Fruit fly (Drosophila melanogaster) whole organism, embryonic: ENCODE results near the gene CG5618.

ENCODE experiments used
- Bgb ChIP-seq: fragments of 200-800 bp; sonication (Bioruptor generic); IDR thresholded peaks from 2 replicates; pipeline ENCODE4 v1.3.6; 2022; ENCODE audit warnings: missing biosample characterization, missing genetic modification characterization; ENCODE audit not compliant: partially characterized antibody
- Bteb2 ChIP-seq: fragments of 200-800 bp; sonication (Bioruptor generic); optimal IDR thresholded peaks from 2 replicates; lab custom pipeline; 2016; ENCODE audit warnings: missing biosample characterization, missing genetic modification characterization
- C15 ChIP-seq: fragments of 200-800 bp; sonication (Bioruptor generic); IDR thresholded peaks from 3 replicates; pipeline ENCODE4 v1.3.6; 2022; ENCODE audit warnings: missing biosample characterization, missing genetic modification characterization
- CG11247 ChIP-seq: fragments of 200-800 bp; sonication (Bioruptor generic); IDR thresholded peaks from 2 replicates; pipeline ENCODE4 v1.3.6; 2022; ENCODE audit warnings: missing biosample characterization, missing genetic modification characterization
- CG12236 ChIP-seq: fragments of 200-800 bp; sonication (Bioruptor generic); optimal IDR thresholded peaks from 2 replicates; lab custom pipeline; 2016; ENCODE audit warnings: missing biosample characterization, missing genetic modification characterization
- CG13287 ChIP-seq: fragments of 200-800 bp; sonication (Bioruptor generic); IDR thresholded peaks from 2 replicates; pipeline ENCODE4 v1.3.6; 2022; ENCODE audit warnings: missing biosample characterization, missing genetic modification characterization; ENCODE audit not compliant: partially characterized antibody
- CG13894 ChIP-seq: fragments of 200-800 bp; sonication (Bioruptor generic); optimal IDR thresholded peaks from 3 replicates; lab custom pipeline; 2018; ENCODE audit warnings: missing biosample characterization, mild to moderate bottlenecking, missing genetic modification characterization, moderate library complexity
- CG15011 ChIP-seq: fragments of 200-800 bp; sonication (Bioruptor generic); optimal IDR thresholded peaks from 3 replicates; lab custom pipeline; 2018; ENCODE audit warnings: missing biosample characterization, mild to moderate bottlenecking, missing genetic modification characterization
- CG1647 ChIP-seq: fragments of 200-800 bp; sonication (Bioruptor generic); optimal IDR thresholded peaks from 3 replicates; lab custom pipeline; 2016; ENCODE audit warnings: missing biosample characterization, missing genetic modification characterization
- CG17361 ChIP-seq: fragments of 200-800 bp; sonication (Bioruptor generic); IDR thresholded peaks from 3 replicates; pipeline ENCODE4 v1.3.6; 2022; ENCODE audit warnings: missing biosample characterization, missing genetic modification characterization
- CG17385 ChIP-seq: fragments of 200-800 bp; sonication (Bioruptor generic); optimal IDR thresholded peaks from 3 replicates; lab custom pipeline; 2018; ENCODE audit warnings: missing biosample characterization, mild to moderate bottlenecking, missing genetic modification characterization
- CG18011 ChIP-seq: fragments of 200-800 bp; sonication (Bioruptor generic); optimal IDR thresholded peaks from 2 replicates; lab custom pipeline; 2017; ENCODE audit warnings: missing biosample characterization, missing genetic modification characterization, mild to moderate bottlenecking, moderate library complexity, missing genotype
- CG2202 ChIP-seq: fragments of 200-800 bp; sonication (Bioruptor generic); optimal IDR thresholded peaks from 2 replicates; lab custom pipeline; 2018; ENCODE audit warnings: missing biosample characterization, mild to moderate bottlenecking, missing genetic modification characterization
- CG33213 ChIP-seq: fragments of 200-800 bp; sonication (Bioruptor generic); optimal IDR thresholded peaks from 3 replicates; lab custom pipeline; 2016; ENCODE audit warnings: missing biosample characterization, missing genetic modification characterization
- CG34422 ChIP-seq: fragments of 200-800 bp; sonication (Bioruptor generic); IDR thresholded peaks from 3 replicates; pipeline ENCODE4 v1.3.6; 2022; ENCODE audit warnings: missing biosample characterization, missing genetic modification characterization
- CG4404 ChIP-seq: fragments of 200-800 bp; sonication (Bioruptor generic); IDR thresholded peaks from 2 replicates; pipeline ENCODE4 v1.3.6; 2022; ENCODE audit warnings: missing biosample characterization, missing genetic modification characterization
- CG4424 ChIP-seq: fragments of 200-800 bp; sonication (Bioruptor generic); optimal IDR thresholded peaks from 3 replicates; lab custom pipeline; 2016; ENCODE audit warnings: missing biosample characterization, missing genetic modification characterization
- CG6765 ChIP-seq: fragments of 200-800 bp; sonication (Bioruptor generic); optimal IDR thresholded peaks from 3 replicates; lab custom pipeline; 2017; ENCODE audit warnings: missing biosample characterization, mild to moderate bottlenecking, missing genetic modification characterization
- Dek ChIP-seq: fragments of 200-800 bp; sonication (Bioruptor generic); optimal IDR thresholded peaks from 3 replicates; lab custom pipeline; 2019; ENCODE audit warnings: missing biosample characterization, mild to moderate bottlenecking, missing genetic modification characterization, moderate library complexity
- Dfd ChIP-seq, 2 experiments: fragments of >200 bp; optimal IDR thresholded peaks; 2 replicates each; lab custom pipeline; 2017; ENCODE audit warnings: missing biosample characterization in 2 of 2, missing genetic modification characterization in 2 of 2
- Dip3 ChIP-seq: fragments of 200-800 bp; sonication (Bioruptor generic); optimal IDR thresholded peaks from 3 replicates; lab custom pipeline; 2016; ENCODE audit warnings: missing biosample characterization, missing genetic modification characterization
- Doc3 ChIP-seq: fragments of 200-800 bp; sonication (Bioruptor generic); IDR thresholded peaks from 3 replicates; pipeline ENCODE4 v1.3.6; 2022; ENCODE audit warnings: missing biosample characterization, missing genetic modification characterization; ENCODE audit not compliant: partially characterized antibody
- Fer3 ChIP-seq: fragments of 200-800 bp; sonication (Bioruptor generic); optimal IDR thresholded peaks from 2 replicates; lab custom pipeline; 2018; ENCODE audit warnings: missing biosample characterization, mild to moderate bottlenecking, missing genetic modification characterization, moderate library complexity
- Jarid2 ChIP-seq: fragments of 200-800 bp; sonication (Bioruptor generic); optimal IDR thresholded peaks from 3 replicates; lab custom pipeline; 2017; ENCODE audit warnings: mild to moderate bottlenecking, missing biosample characterization, missing genetic modification reagents, missing genetic modification characterization
- Lpt ChIP-seq: fragments of >200 bp; optimal IDR thresholded peaks from 2 replicates; lab custom pipeline; 2018; ENCODE audit warnings: missing biosample characterization, missing genetic modification characterization
- Mes4 ChIP-seq: fragments of 200-800 bp; sonication (Bioruptor generic); optimal IDR thresholded peaks from 2 replicates; lab custom pipeline; 2016; ENCODE audit warnings: missing biosample characterization, missing genetic modification characterization
- Rfx ChIP-seq: fragments of 200-800 bp; sonication (Bioruptor generic); IDR thresholded peaks from 2 replicates; pipeline ENCODE4 v1.3.6; 2022; ENCODE audit warnings: missing biosample characterization, missing genetic modification characterization
- Sry-β ChIP-seq: fragments of 200-800 bp; sonication (Bioruptor generic); optimal IDR thresholded peaks from 2 replicates; lab custom pipeline; 2018; ENCODE audit warnings: missing biosample characterization, mild to moderate bottlenecking, missing genetic modification characterization, moderate library complexity
- Trl ChIP-seq, 3 experiments: fragments of >200 bp in 2 of 3; fragments of 200-800 bp in 1 of 3; sonication (Bioruptor generic) in 1 of 3; optimal IDR thresholded peaks; 2 replicates in 1 of 3; 3 replicates in 2 of 3; lab custom pipeline; 2016 to 2017; ENCODE audit warnings: missing biosample characterization in 1 of 3, missing genetic modification characterization in 1 of 3
- ase ChIP-seq: fragments of 200-800 bp; sonication (Bioruptor generic); IDR thresholded peaks from 3 replicates; pipeline ENCODE4 v1.3.6; 2022; ENCODE audit warnings: missing biosample characterization, missing genetic modification characterization
- crol ChIP-seq: fragments of 200-800 bp; sonication (Bioruptor generic); IDR thresholded peaks from 2 replicates; pipeline ENCODE4 v1.3.6; 2022; ENCODE audit warnings: missing biosample characterization, missing genetic modification characterization
- cwo ChIP-seq: fragments of 200-800 bp; sonication (Bioruptor generic); optimal IDR thresholded peaks from 3 replicates; lab custom pipeline; 2017; ENCODE audit warnings: missing biosample characterization, missing genetic modification characterization, mild to moderate bottlenecking, moderate library complexity, missing genetic modification reagents
- ewg ChIP-seq: fragments of 200-800 bp; sonication (Bioruptor generic); optimal IDR thresholded peaks from 3 replicates; lab custom pipeline; 2017; ENCODE audit warnings: mild to moderate bottlenecking, missing biosample characterization, missing genetic modification reagents, missing genetic modification characterization
- fd96Cb ChIP-seq: fragments of 200-800 bp; sonication (Bioruptor generic); optimal IDR thresholded peaks from 2 replicates; lab custom pipeline; 2018; ENCODE audit warnings: missing biosample characterization, mild to moderate bottlenecking, missing genetic modification characterization, moderate library complexity
- gsb-n ChIP-seq: fragments of 200-800 bp; sonication (Bioruptor generic); optimal IDR thresholded peaks from 3 replicates; lab custom pipeline; 2018; ENCODE audit warnings: missing biosample characterization, mild to moderate bottlenecking, missing genetic modification characterization
- hth ChIP-seq: fragments of >200 bp; optimal IDR thresholded peaks from 2 replicates; lab custom pipeline; 2017; ENCODE audit warnings: inconsistent platforms
- jing ChIP-seq: fragments of 200-800 bp; sonication (Bioruptor generic); optimal IDR thresholded peaks from 2 replicates; lab custom pipeline; 2018; ENCODE audit warnings: missing biosample characterization, mild to moderate bottlenecking, missing genetic modification characterization
- lmd ChIP-seq: fragments of 200-800 bp; sonication (Bioruptor generic); IDR thresholded peaks from 2 replicates; pipeline ENCODE4 v1.3.6; 2022; ENCODE audit warnings: missing biosample characterization, missing genetic modification characterization
- lov ChIP-seq, 2 experiments: fragments of 200-800 bp in 1 of 2; fragments of >200 bp in 1 of 2; sonication (Bioruptor generic) in 1 of 2; IDR thresholded peaks in 1 of 2; optimal IDR thresholded peaks in 1 of 2; 2 replicates in 1 of 2; 3 replicates in 1 of 2; pipeline versions ENCODE4 v1.3.6 to Lab custom; 2017 to 2022; ENCODE audit warnings: missing biosample characterization in 1 of 2, missing genetic modification characterization in 1 of 2
- luna ChIP-seq: fragments of 200-800 bp; sonication (Bioruptor generic); optimal IDR thresholded peaks from 2 replicates; lab custom pipeline; 2016; ENCODE audit warnings: missing biosample characterization, missing genetic modification characterization
- pita ChIP-seq: fragments of 200-800 bp; sonication (Bioruptor generic); optimal IDR thresholded peaks from 2 replicates; lab custom pipeline; 2017; ENCODE audit warnings: missing biosample characterization, mild to moderate bottlenecking, missing genetic modification characterization
- pnt ChIP-seq: fragments of 200-800 bp; sonication (Bioruptor generic); optimal IDR thresholded peaks from 3 replicates; lab custom pipeline; 2016; ENCODE audit warnings: missing biosample characterization, missing genetic modification characterization
- run ChIP-seq: fragments of 200-800 bp; sonication (Bioruptor generic); optimal IDR thresholded peaks from 3 replicates; lab custom pipeline; 2018; ENCODE audit warnings: missing biosample characterization, mild to moderate bottlenecking, missing genetic modification characterization
- scrt ChIP-seq: fragments of 200-800 bp; sonication (Bioruptor generic); optimal IDR thresholded peaks from 2 replicates; lab custom pipeline; 2018; ENCODE audit warnings: missing biosample characterization, mild to moderate bottlenecking, missing genetic modification characterization, moderate library complexity
- ssp ChIP-seq: fragments of 200-800 bp; sonication (Bioruptor generic); IDR thresholded peaks from 2 replicates; pipeline ENCODE4 v1.3.6; 2022; ENCODE audit warnings: missing biosample characterization, missing genetic modification characterization
- vnd ChIP-seq: fragments of 200-800 bp; sonication (Bioruptor generic); IDR thresholded peaks from 3 replicates; pipeline ENCODE4 v1.3.6; 2022; ENCODE audit warnings: missing biosample characterization, missing genetic modification characterization; ENCODE audit not compliant: partially characterized antibody

The CG5618 gene

DNA sequence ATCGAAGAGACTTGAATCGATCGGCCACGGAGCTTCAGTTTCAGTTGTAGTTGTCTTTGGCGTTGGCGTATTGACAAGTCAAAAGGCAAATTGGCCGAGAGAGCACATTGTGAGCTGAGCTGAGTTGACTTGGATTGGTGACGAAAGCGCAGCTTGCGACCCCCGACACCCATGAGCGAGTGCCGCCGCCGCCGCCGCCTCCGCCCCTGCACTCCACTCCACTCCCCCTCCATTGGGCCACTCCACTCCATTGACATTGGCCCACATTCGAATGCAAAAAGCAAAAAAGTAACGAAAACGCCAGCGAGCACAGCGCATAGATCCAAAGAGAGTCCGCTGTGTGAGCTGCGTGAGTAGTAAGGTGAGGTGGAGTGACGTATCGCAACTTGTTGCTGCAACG, 44.5 kb downstream of the CG5618 start (continued):
- TF ChIP-seq CG17385 (no peak), Dip3 (GFP tag; lab: Kevin White, UChicago) (no peak), Bgb (no peak), CG18011 (GFP tag; lab: Kevin White, UChicago) (no peak), Dfd (GFP tag; optimal IDR thresholded peaks at IDR 0.05; lab: Kevin White, UChicago) (no peak), gsb-n (no peak), vnd (no peak), Trl (optimal IDR thresholded peaks at IDR 0.05; lab: Kevin White, UChicago) (peak in 1 of 2 experiments; percentile 18), Trl (GFP tag; optimal IDR thresholded peaks at IDR 0.05; lab: Kevin White, UChicago) (no peak), CG4424 (GFP tag; lab: Kevin White, UChicago) (no peak), CG12236 (GFP tag; lab: Kevin White, UChicago) (no peak), Bteb2 (GFP tag; lab: Kevin White, UChicago) (no peak), CG11247 (GFP tag; lab: Robert Waterston, UW) (no peak)

- TF ChIP-seq ewg (GFP tag; lab: Kevin White, UChicago) (peak; percentile 71), Doc3 (GFP tag; lab: Robert Waterston, UW) (no peak), pita (GFP tag; lab: Kevin White, UChicago) (no peak), CG2202 (tag; lab: Kevin White, UChicago) (peak; percentile 57), cwo (GFP tag; lab: Kevin White, UChicago) (peak; percentile 81), CG15011 (GFP tag; lab: Kevin White, UChicago) (peak; percentile 70), Mes4 (peak; percentile 42), CG13894 (peak; percentile 67), lmd (GFP tag; lab: Robert Waterston, UW) (peak; percentile 85), jing (GFP tag; lab: Kevin White, UChicago) (peak; percentile 58), CG13287 (GFP tag; lab: Robert Waterston, UW) (peak; percentile 18; the same call in 1 of the 2 replicates), scrt (GFP tag; lab: Kevin White, UChicago) (peak; percentile 86), CG4404 (GFP tag; lab: Robert Waterston, UW) (no peak), Rfx (GFP tag; lab: Robert Waterston, UW) (peak; percentile 80), CG34422 (peak; percentile 70; the same call in 2 of the 3 replicates), luna (no peak), pnt (GFP tag; lab: Kevin White, UChicago) (peak; percentile 66), Lpt (no peak), Dek (tag; lab: Kevin White, UChicago) (peak; percentile 90), C15 (GFP tag; lab: Robert Waterston, UW) (0 out of 3 replicates have a peak, but pooled peaks have one; percentile 51), crol (GFP tag; lab: Robert Waterston, UW) (no peak), CG33213 (GFP tag; lab: Kevin White, UChicago) (peak; percentile 47), CG18011 (GFP tag; lab: Kevin White, UChicago) (peak; percentile 68), CG6765 (GFP tag; lab: Kevin White, UChicago) (peak; percentile 78), Fer3 (peak; percentile 83), lov (optimal IDR thresholded peaks at IDR 0.05; lab: Kevin White, UChicago) (no peak), lov (GFP tag; IDR thresholded peaks at IDR 0.05; lab: Robert Waterston, UW) (no peak), hth (lab: Kevin White, UChicago) (no peak), ase (GFP tag; lab: Robert Waterston, UW) (peak; percentile 79), ssp (peak; percentile 63), Jarid2 (GFP tag; lab: Kevin White, UChicago) (peak; percentile 66), gsb-n (peak; percentile 76), CG17361 (peak; percentile 93), fd96Cb (peak; percentile 82), Sry-β (GFP tag; lab: Kevin White, UChicago) (peak; percentile 33), run (peak; percentile 76), CG1647 (GFP tag; lab: Kevin White, UChicago) (peak; percentile 65)
Observed at dm6 chr3L:20398243-20399222, 45.3 kb downstream of the CG5618 start.
